Fruit fly (Drosophila melanogaster) whole organism, prepupa: ENCODE measurements around the gene drn.

Source experiments
- CG10669 ChIP-seq: fragments of 200-800 bp; sonication (Bioruptor generic); optimal IDR thresholded peaks from 3 replicates; lab custom pipeline; 2018; ENCODE audit warnings: missing biosample characterization, mild to moderate bottlenecking, missing genetic modification characterization, moderate library complexity
- CG1621 ChIP-seq: fragments of 200-800 bp; sonication (Bioruptor generic); optimal IDR thresholded peaks from 3 replicates; lab custom pipeline; 2018; ENCODE audit warnings: missing biosample characterization, mild to moderate bottlenecking, missing genetic modification characterization
- CG16779 ChIP-seq: fragments of 200-800 bp; sonication (Bioruptor generic); optimal IDR thresholded peaks from 3 replicates; lab custom pipeline; 2017; ENCODE audit warnings: missing biosample characterization, mild to moderate bottlenecking, missing genetic modification characterization
- CG8632 ChIP-seq: fragments of 200-800 bp; sonication (Bioruptor generic); optimal IDR thresholded peaks from 3 replicates; lab custom pipeline; 2016; ENCODE audit warnings: missing biosample characterization, missing genetic modification characterization
- Eip75B ChIP-seq: fragments of 200-800 bp; sonication (Bioruptor generic); optimal IDR thresholded peaks from 3 replicates; lab custom pipeline; 2016; ENCODE audit warnings: missing biosample characterization, missing genetic modification characterization
- Eip93F ChIP-seq: fragments of 200-800 bp; sonication (Bioruptor generic); optimal IDR thresholded peaks from 2 replicates; lab custom pipeline; 2016; ENCODE audit warnings: missing biosample characterization, mild to moderate bottlenecking, missing genetic modification characterization
- Gug ChIP-seq: fragments of 200-800 bp; sonication (Bioruptor generic); IDR thresholded peaks from 2 replicates; pipeline ENCODE4 v1.3.6; 2022; ENCODE audit warnings: missing biosample characterization, missing genetic modification characterization
- Sox15 ChIP-seq: fragments of 200-800 bp; sonication (Bioruptor generic); optimal IDR thresholded peaks from 3 replicates; lab custom pipeline; 2016; ENCODE audit warnings: missing biosample characterization, missing genetic modification characterization
- spab ChIP-seq: fragments of 200-800 bp; sonication (Bioruptor generic); optimal IDR thresholded peaks from 2 replicates; lab custom pipeline; 2017; ENCODE audit warnings: missing biosample characterization, mild to moderate bottlenecking, missing genetic modification characterization, missing genetic modification reagents
- ss ChIP-seq, 2 experiments: fragments of 200-800 bp; sonication (Bioruptor generic); optimal IDR thresholded peaks; 2 replicates in 1 of 2; 3 replicates in 1 of 2; lab custom pipeline; 2017 to 2018; ENCODE audit warnings: mild to moderate bottlenecking in 2 of 2, missing biosample characterization in 2 of 2, missing genetic modification characterization in 2 of 2, moderate library complexity in 1 of 2
- vri ChIP-seq: fragments of 200-800 bp; sonication (Bioruptor generic); optimal IDR thresholded peaks from 3 replicates; lab custom pipeline; 2016; ENCODE audit warnings: missing biosample characterization, mild to moderate bottlenecking, missing genetic modification characterization

dm6 chr3R:9346539-9346938 lies 6.5 kb downstream of the drn start:
- TF ChIP-seq spab (GFP tag; lab: Kevin White, UChicago), result peak; percentile 46
- peak; percentile 16 for TF ChIP-seq Eip93F (GFP tag; lab: Kevin White, UChicago)
- TF ChIP-seq CG16779 (tag; lab: Kevin White, UChicago), result no peak
- peak; percentile 5 for TF ChIP-seq CG1621
- no peak for TF ChIP-seq Gug (GFP tag; lab: Robert Waterston, UW)
- peak; percentile 23 for TF ChIP-seq Sox15 (GFP tag; lab: Kevin White, UChicago)
- TF ChIP-seq CG10669 (GFP tag; lab: Kevin White, UChicago), result peak; percentile 59
- peak; percentile 17 for TF ChIP-seq Eip75B (GFP tag; lab: Kevin White, UChicago)
- peak; percentile 21 for TF ChIP-seq vri
- peak in 1 of 2 experiments; percentile 8 for TF ChIP-seq ss (GFP tag; optimal IDR thresholded peaks at IDR 0.05; lab: Kevin White, UChicago)
- peak; percentile 52 for TF ChIP-seq CG8632 (GFP tag; lab: Kevin White, UChicago)
